Fruit fly (Drosophila melanogaster) whole organism, embryonic: ENCODE results near the gene Dok.

ENCODE experiments used
- ATbp ChIP-seq: fragments of 200-800 bp; sonication (Bioruptor generic); optimal IDR thresholded peaks from 2 replicates; lab custom pipeline; 2017; ENCODE audit warnings: missing biosample characterization, mild to moderate bottlenecking, missing genetic modification characterization, missing genetic modification reagents
- CG11456 ChIP-seq: fragments of 200-800 bp; sonication (Bioruptor generic); IDR thresholded peaks from 3 replicates; pipeline ENCODE4 v1.3.6; 2022; ENCODE audit warnings: missing biosample characterization, missing genetic modification characterization
- CG11695 ChIP-seq: fragments of 200-800 bp; sonication (Bioruptor generic); IDR thresholded peaks from 3 replicates; pipeline ENCODE4 v1.3.6; 2022; ENCODE audit warnings: missing biosample characterization, missing genetic modification characterization
- CG12104 ChIP-seq: fragments of 200-800 bp; sonication (Bioruptor generic); optimal IDR thresholded peaks from 3 replicates; lab custom pipeline; 2016; ENCODE audit warnings: missing biosample characterization, missing genetic modification characterization
- CG12942 ChIP-seq: fragments of 200-800 bp; sonication (Bioruptor generic); optimal IDR thresholded peaks from 3 replicates; lab custom pipeline; 2016; ENCODE audit warnings: missing biosample characterization, missing genetic modification characterization
- CG13123 ChIP-seq: fragments of 200-800 bp; sonication (Bioruptor generic); optimal IDR thresholded peaks from 2 replicates; lab custom pipeline; 2016; ENCODE audit warnings: missing biosample characterization, missing genetic modification characterization
- CG15514 ChIP-seq: fragments of 200-800 bp; sonication (Bioruptor generic); optimal IDR thresholded peaks from 3 replicates; lab custom pipeline; 2017; ENCODE audit warnings: missing biosample characterization, missing genetic modification characterization, mild to moderate bottlenecking, moderate library complexity, missing genetic modification reagents
- CG16863 ChIP-seq: fragments of 200-800 bp; sonication (Bioruptor generic); optimal IDR thresholded peaks from 3 replicates; lab custom pipeline; 2016; ENCODE audit warnings: missing biosample characterization, missing genetic modification characterization
- CG17802 ChIP-seq: fragments of 200-800 bp; sonication (Bioruptor generic); optimal IDR thresholded peaks from 2 replicates; lab custom pipeline; 2018; ENCODE audit warnings: missing biosample characterization, mild to moderate bottlenecking, missing genetic modification characterization, moderate library complexity
- CG3281 ChIP-seq: fragments of 200-800 bp; sonication (Bioruptor generic); optimal IDR thresholded peaks from 3 replicates; lab custom pipeline; 2017; ENCODE audit warnings: missing biosample characterization, mild to moderate bottlenecking, missing genetic modification characterization
- CG42726 ChIP-seq: fragments of 200-800 bp; sonication (Bioruptor generic); IDR thresholded peaks from 2 replicates; pipeline ENCODE4 v1.3.6; 2022; ENCODE audit warnings: missing biosample characterization, missing genetic modification characterization; ENCODE audit not compliant: partially characterized antibody
- CG4404 ChIP-seq: fragments of 200-800 bp; sonication (Bioruptor generic); IDR thresholded peaks from 2 replicates; pipeline ENCODE4 v1.3.6; 2022; ENCODE audit warnings: missing biosample characterization, missing genetic modification characterization
- CG6683 ChIP-seq: fragments of 200-800 bp; sonication (Bioruptor generic); optimal IDR thresholded peaks from 2 replicates; lab custom pipeline; 2017; ENCODE audit warnings: missing biosample characterization, mild to moderate bottlenecking, missing genetic modification characterization, missing genetic modification reagents
- CG7963 ChIP-seq: fragments of 200-800 bp; sonication (Bioruptor generic); IDR thresholded peaks from 3 replicates; pipeline ENCODE4 v1.3.6; 2022; ENCODE audit warnings: missing biosample characterization, missing genetic modification characterization; ENCODE audit not compliant: partially characterized antibody
- CG9876 ChIP-seq: fragments of 200-800 bp; sonication (Bioruptor generic); optimal IDR thresholded peaks from 2 replicates; lab custom pipeline; 2016; ENCODE audit warnings: missing biosample characterization, missing genetic modification characterization
- Dad ChIP-seq: fragments of 200-800 bp; sonication (Bioruptor generic); optimal IDR thresholded peaks from 3 replicates; lab custom pipeline; 2016; ENCODE audit warnings: missing biosample characterization, missing genetic modification characterization
- Doc3 ChIP-seq: fragments of 200-800 bp; sonication (Bioruptor generic); IDR thresholded peaks from 3 replicates; pipeline ENCODE4 v1.3.6; 2022; ENCODE audit warnings: missing biosample characterization, missing genetic modification characterization; ENCODE audit not compliant: partially characterized antibody
- Eip74EF ChIP-seq, 2 experiments: fragments of 200-800 bp in 1 of 2; fragments of >200 bp in 1 of 2; sonication (Bioruptor generic) in 1 of 2; optimal IDR thresholded peaks; 2 replicates each; lab custom pipeline; 2017 to 2019; ENCODE audit warnings: missing biosample characterization in 2 of 2, missing genetic modification characterization in 2 of 2, mild to moderate bottlenecking in 1 of 2, moderate library complexity in 1 of 2
- Gsc ChIP-seq: fragments of 200-800 bp; sonication (Bioruptor generic); IDR thresholded peaks from 2 replicates; pipeline ENCODE4 v1.3.6; 2022; ENCODE audit warnings: missing biosample characterization, missing genetic modification characterization
- Hand ChIP-seq: fragments of 200-800 bp; sonication (Bioruptor generic); optimal IDR thresholded peaks from 2 replicates; lab custom pipeline; 2017; ENCODE audit warnings: mild to moderate bottlenecking, missing biosample characterization, missing genetic modification reagents, missing genetic modification characterization
- Hr51 ChIP-seq, 2 experiments: fragments of 200-800 bp; sonication (Bioruptor generic); optimal IDR thresholded peaks; 2 replicates in 1 of 2; 3 replicates in 1 of 2; lab custom pipeline; 2016 to 2018; ENCODE audit warnings: missing biosample characterization in 2 of 2, missing genetic modification characterization in 2 of 2, mild to moderate bottlenecking in 1 of 2, moderate library complexity in 1 of 2
- NK7.1 ChIP-seq: fragments of 200-800 bp; sonication (Bioruptor generic); optimal IDR thresholded peaks from 3 replicates; lab custom pipeline; 2016; ENCODE audit warnings: missing biosample characterization, missing genetic modification characterization
- Sry-β ChIP-seq: fragments of 200-800 bp; sonication (Bioruptor generic); optimal IDR thresholded peaks from 2 replicates; lab custom pipeline; 2018; ENCODE audit warnings: missing biosample characterization, mild to moderate bottlenecking, missing genetic modification characterization, moderate library complexity
- Vsx1 ChIP-seq: fragments of 200-800 bp; sonication (Bioruptor generic); optimal IDR thresholded peaks from 2 replicates; lab custom pipeline; 2017; ENCODE audit warnings: missing biosample characterization, mild to moderate bottlenecking, missing genetic modification characterization, missing genetic modification reagents
- ash1 ChIP-seq: fragments of 200-800 bp; sonication (Bioruptor generic); optimal IDR thresholded peaks from 2 replicates; lab custom pipeline; 2018; ENCODE audit warnings: missing biosample characterization, mild to moderate bottlenecking, missing genetic modification characterization
- bcd ChIP-seq: fragments of 200-800 bp; sonication (Bioruptor generic); optimal IDR thresholded peaks from 2 replicates; lab custom pipeline; 2017; ENCODE audit warnings: missing biosample characterization, mild to moderate bottlenecking, missing genetic modification characterization
- bsh ChIP-seq, 2 experiments: fragments of 200-800 bp; sonication (Bioruptor generic); optimal IDR thresholded peaks; 2 replicates each; lab custom pipeline; 2017 to 2018; ENCODE audit warnings: mild to moderate bottlenecking in 2 of 2, missing biosample characterization in 2 of 2, missing genetic modification characterization in 2 of 2, moderate library complexity in 1 of 2
- corto ChIP-seq: fragments of 200-800 bp; sonication (Bioruptor generic); optimal IDR thresholded peaks from 2 replicates; lab custom pipeline; 2016; ENCODE audit warnings: missing biosample characterization, mild to moderate bottlenecking, missing genetic modification characterization, moderate library complexity
- crc ChIP-seq: fragments of 200-800 bp; sonication (Bioruptor generic); optimal IDR thresholded peaks from 2 replicates; lab custom pipeline; 2016; ENCODE audit warnings: missing biosample characterization, missing genetic modification characterization
- dmrt99B ChIP-seq: fragments of 200-800 bp; sonication (Bioruptor generic); optimal IDR thresholded peaks from 2 replicates; lab custom pipeline; 2018; ENCODE audit warnings: missing biosample characterization, mild to moderate bottlenecking, missing genetic modification characterization, moderate library complexity
- exex ChIP-seq: fragments of 200-800 bp; sonication (Bioruptor generic); optimal IDR thresholded peaks from 4 replicates; lab custom pipeline; 2018; ENCODE audit warnings: missing biosample characterization, mild to moderate bottlenecking, missing genetic modification characterization, moderate library complexity
- eyg ChIP-seq: fragments of 200-800 bp; sonication (Bioruptor generic); optimal IDR thresholded peaks from 3 replicates; lab custom pipeline; 2016; ENCODE audit warnings: missing biosample characterization, missing genetic modification characterization
- fd3F ChIP-seq: fragments of 200-800 bp; sonication (Bioruptor generic); optimal IDR thresholded peaks from 2 replicates; lab custom pipeline; 2018; ENCODE audit warnings: missing biosample characterization, mild to moderate bottlenecking, missing genetic modification characterization, moderate library complexity
- grn ChIP-seq: fragments of 200-800 bp; sonication (Bioruptor generic); optimal IDR thresholded peaks from 3 replicates; lab custom pipeline; 2017; ENCODE audit warnings: missing biosample characterization, missing genetic modification characterization
- gro ChIP-seq: fragments of 200-800 bp; sonication (Bioruptor generic); optimal IDR thresholded peaks from 2 replicates; lab custom pipeline; 2016; ENCODE audit warnings: missing biosample characterization, missing genetic modification characterization
- h ChIP-seq: fragments of >200 bp; optimal IDR thresholded peaks from 2 replicates; lab custom pipeline; 2017
- knrl ChIP-seq: fragments of 200-800 bp; sonication (Bioruptor generic); IDR thresholded peaks from 3 replicates; pipeline ENCODE4 v1.3.6; 2022; ENCODE audit warnings: missing biosample characterization, missing genetic modification characterization; ENCODE audit not compliant: partially characterized antibody
- lov ChIP-seq, 2 experiments: fragments of 200-800 bp in 1 of 2; fragments of >200 bp in 1 of 2; sonication (Bioruptor generic) in 1 of 2; IDR thresholded peaks in 1 of 2; optimal IDR thresholded peaks in 1 of 2; 2 replicates in 1 of 2; 3 replicates in 1 of 2; pipeline versions ENCODE4 v1.3.6 to Lab custom; 2017 to 2022; ENCODE audit warnings: missing biosample characterization in 1 of 2, missing genetic modification characterization in 1 of 2
- nom ChIP-seq: fragments of 200-800 bp; sonication (Bioruptor generic); optimal IDR thresholded peaks from 2 replicates; lab custom pipeline; 2017; ENCODE audit warnings: missing biosample characterization, missing genetic modification characterization, mild to moderate bottlenecking, moderate library complexity, missing genetic modification reagents
- prd ChIP-seq, 3 experiments: fragments of >200 bp in 2 of 3; fragments of 200-800 bp in 1 of 3; sonication (Bioruptor generic) in 1 of 3; optimal IDR thresholded peaks in 2 of 3; IDR thresholded peaks in 1 of 3; 2 replicates in 2 of 3; 3 replicates in 1 of 3; pipeline versions ENCODE4 v1.3.6 to Lab custom; 2017 to 2022; ENCODE audit warnings: missing biosample characterization in 1 of 3, missing genetic modification characterization in 1 of 3
- pros ChIP-seq: fragments of 200-800 bp; sonication (Bioruptor generic); optimal IDR thresholded peaks from 3 replicates; lab custom pipeline; 2019; ENCODE audit warnings: missing biosample characterization, mild to moderate bottlenecking, missing genetic modification characterization, moderate library complexity
- sens ChIP-seq: fragments of 200-800 bp; sonication (Bioruptor generic); peaks from one replicate; lab custom pipeline; 2016; ENCODE audit warnings: missing biosample characterization, missing genetic modification characterization
- tgo ChIP-seq: fragments of 200-800 bp; sonication (Bioruptor generic); IDR thresholded peaks from 3 replicates; pipeline ENCODE4 v1.3.6; 2022; ENCODE audit warnings: missing biosample characterization, missing genetic modification characterization
- tin ChIP-seq: fragments of 200-800 bp; sonication (Bioruptor generic); optimal IDR thresholded peaks from 3 replicates; lab custom pipeline; 2016; ENCODE audit warnings: missing biosample characterization, missing genetic modification characterization
- z ChIP-seq: fragments of 200-800 bp; sonication (Bioruptor generic); IDR thresholded peaks from 3 replicates; pipeline ENCODE4 v1.3.6; 2022; ENCODE audit warnings: missing biosample characterization, missing genetic modification characterization

Gene Dok

dm6 chrX:7304798-7305447 is 19.1 kb upstream of the Dok start (continued):
- TF ChIP-seq dmrt99B (tag; lab: Kevin White, UChicago) (no peak), pros (GFP tag; lab: Kevin White, UChicago) (peak; percentile 96), ATbp (GFP tag; lab: Kevin White, UChicago) (no peak), nom (GFP tag; lab: Kevin White, UChicago) (peak; percentile 68), sens (GFP tag; lab: Kevin White, UChicago) (peak; percentile 53), CG3281 (GFP tag; lab: Kevin White, UChicago) (no peak), grn (peak; percentile 70), bsh (GFP tag; optimal IDR thresholded peaks at IDR 0.05; lab: Kevin White, UChicago) (peak in 1 of 2 experiments; percentile 58), CG4404 (GFP tag; lab: Robert Waterston, UW) (no peak)

dm6 chrX:7305753-7306338 is 18.2 kb upstream of the Dok start:
- TF ChIP-seq bcd (GFP tag; lab: Kevin White, UChicago) = peak; percentile 54
- no peak for TF ChIP-seq knrl (GFP tag; lab: Robert Waterston, UW)
- TF ChIP-seq NK7.1 (GFP tag; lab: Kevin White, UChicago) = no peak
- TF ChIP-seq CG12104 = no peak
- no peak for TF ChIP-seq CG42726
- no peak for TF ChIP-seq ash1 (GFP tag; lab: Kevin White, UChicago)
- TF ChIP-seq CG15514 (GFP tag; lab: Kevin White, UChicago) = no peak
- TF ChIP-seq CG11695 (GFP tag; lab: Robert Waterston, UW) = 0 out of 3 replicates have a peak, but pooled peaks have one; percentile 17
- TF ChIP-seq Vsx1 = peak; percentile 4
- no peak for TF ChIP-seq exex (tag; lab: Kevin White, UChicago)
- no peak for TF ChIP-seq CG13123 (GFP tag; lab: Kevin White, UChicago)
- TF ChIP-seq Sry-β (GFP tag; lab: Kevin White, UChicago) = no peak
- no peak for TF ChIP-seq h (lab: Kevin White, UChicago)
- peak; percentile 48; the same call in 2 of the 3 replicates for TF ChIP-seq tgo (GFP tag; lab: Robert Waterston, UW)
- no peak for TF ChIP-seq CG7963 (GFP tag; lab: Robert Waterston, UW)
- no peak for TF ChIP-seq Hand (GFP tag; lab: Kevin White, UChicago)
- TF ChIP-seq corto (GFP tag; lab: Kevin White, UChicago) = no peak
- no peak for TF ChIP-seq eyg (GFP tag; lab: Kevin White, UChicago)
- peak in 1 of 2 experiments; percentile 20 for TF ChIP-seq Eip74EF (GFP tag; optimal IDR thresholded peaks at IDR 0.05; lab: Kevin White, UChicago)
- TF ChIP-seq CG12942 (GFP tag; lab: Kevin White, UChicago) = no peak
- TF ChIP-seq Hr51 (GFP tag; optimal IDR thresholded peaks at IDR 0.05; lab: Kevin White, UChicago) = peak in 1 of 2 experiments; percentile 55
- no peak for TF ChIP-seq crc (GFP tag; lab: Kevin White, UChicago)
- no peak for TF ChIP-seq CG9876 (GFP tag; lab: Kevin White, UChicago)
- no peak for TF ChIP-seq z
- TF ChIP-seq CG11456 (GFP tag; lab: Robert Waterston, UW) = peak; percentile 60; the same call in 1 of the 3 replicates
- TF ChIP-seq prd (optimal IDR thresholded peaks at IDR 0.05; lab: Kevin White, UChicago) = no peak
- TF ChIP-seq prd (GFP tag; IDR thresholded peaks at IDR 0.05; lab: Robert Waterston, UW) = peak; percentile 69
- TF ChIP-seq Gsc (GFP tag; lab: Robert Waterston, UW) = 0 out of 2 replicates have a peak, but pooled peaks have one; percentile 16
- TF ChIP-seq Dad (GFP tag; lab: Kevin White, UChicago) = no peak
- TF ChIP-seq CG17802 (tag; lab: Kevin White, UChicago) = peak; percentile 26
- TF ChIP-seq CG16863 = peak; percentile 43
- TF ChIP-seq gro (GFP tag; lab: Kevin White, UChicago) = no peak
- TF ChIP-seq fd3F = peak; percentile 12
- peak; percentile 52 for TF ChIP-seq tin
- no peak for TF ChIP-seq Doc3 (GFP tag; lab: Robert Waterston, UW)
- no peak for TF ChIP-seq CG6683 (GFP tag; lab: Kevin White, UChicago)
- no peak for TF ChIP-seq lov (optimal IDR thresholded peaks at IDR 0.05; lab: Kevin White, UChicago)
- peak; percentile 61; the same call in 1 of the 3 replicates for TF ChIP-seq lov (GFP tag; IDR thresholded peaks at IDR 0.05; lab: Robert Waterston, UW)
